Fruit fly (Drosophila melanogaster) whole organism, embryonic: Measurements from ENCODE around the gene CG6659.

ENCODE experiments used
- Antp ChIP-seq: fragments of 200-800 bp; sonication (Bioruptor generic); optimal IDR thresholded peaks from 3 replicates; lab custom pipeline; 2016; ENCODE audit warnings: missing biosample characterization, missing genetic modification characterization
- Atf-2 ChIP-seq: fragments of 200-800 bp; sonication (Bioruptor generic); optimal IDR thresholded peaks from 2 replicates; lab custom pipeline; 2016; ENCODE audit warnings: missing biosample characterization, missing genetic modification characterization
- B-H2 ChIP-seq: fragments of 200-800 bp; sonication (Bioruptor generic); optimal IDR thresholded peaks from 2 replicates; lab custom pipeline; 2018; ENCODE audit warnings: missing biosample characterization, mild to moderate bottlenecking, missing genetic modification characterization
- Blimp-1 ChIP-seq: fragments of 200-800 bp; sonication (Bioruptor generic); optimal IDR thresholded peaks from 3 replicates; lab custom pipeline; 2018; ENCODE audit warnings: missing biosample characterization, missing genetic modification characterization, mild to moderate bottlenecking, moderate library complexity, missing genetic modification reagents
- Bteb2 ChIP-seq: fragments of 200-800 bp; sonication (Bioruptor generic); optimal IDR thresholded peaks from 2 replicates; lab custom pipeline; 2016; ENCODE audit warnings: missing biosample characterization, missing genetic modification characterization
- CG10462 ChIP-seq: fragments of 200-800 bp; sonication (Bioruptor generic); optimal IDR thresholded peaks from 2 replicates; lab custom pipeline; 2016; ENCODE audit warnings: missing biosample characterization, missing genetic modification characterization
- CG11456 ChIP-seq: fragments of 200-800 bp; sonication (Bioruptor generic); IDR thresholded peaks from 3 replicates; pipeline ENCODE4 v1.3.6; 2022; ENCODE audit warnings: missing biosample characterization, missing genetic modification characterization
- CG13123 ChIP-seq: fragments of 200-800 bp; sonication (Bioruptor generic); optimal IDR thresholded peaks from 2 replicates; lab custom pipeline; 2016; ENCODE audit warnings: missing biosample characterization, missing genetic modification characterization
- CG14860 ChIP-seq: fragments of 200-800 bp; sonication (Bioruptor generic); IDR thresholded peaks from 3 replicates; pipeline ENCODE4 v1.3.6; 2022; ENCODE audit warnings: missing biosample characterization, missing genetic modification characterization; ENCODE audit not compliant: partially characterized antibody
- CG1529 ChIP-seq: fragments of 200-800 bp; sonication (Bioruptor generic); optimal IDR thresholded peaks from 3 replicates; lab custom pipeline; 2018; ENCODE audit warnings: missing biosample characterization, missing genetic modification characterization
- CG17612 ChIP-seq: fragments of 200-800 bp; sonication (Bioruptor generic); IDR thresholded peaks from 2 replicates; pipeline ENCODE4 v1.3.6; 2022; ENCODE audit warnings: missing biosample characterization, missing genetic modification characterization
- CG3065 ChIP-seq: fragments of 200-800 bp; sonication (Bioruptor generic); optimal IDR thresholded peaks from 2 replicates; lab custom pipeline; 2016; ENCODE audit warnings: missing biosample characterization, missing genetic modification characterization
- CG3407 ChIP-seq: fragments of 200-800 bp; sonication (Bioruptor generic); optimal IDR thresholded peaks from 2 replicates; lab custom pipeline; 2018; ENCODE audit warnings: missing biosample characterization, mild to moderate bottlenecking, missing genetic modification characterization
- CG6272 ChIP-seq: fragments of 200-800 bp; sonication (Bioruptor generic); IDR thresholded peaks from 2 replicates; pipeline ENCODE4 v1.3.6; 2022; ENCODE audit warnings: missing biosample characterization, missing genetic modification characterization
- CG7271 ChIP-seq: fragments of 200-800 bp; sonication (Bioruptor generic); optimal IDR thresholded peaks from 2 replicates; lab custom pipeline; 2018; ENCODE audit warnings: missing biosample characterization, mild to moderate bottlenecking, missing genetic modification characterization, moderate library complexity
- CHES-1-like ChIP-seq: fragments of 200-800 bp; sonication (Bioruptor generic); optimal IDR thresholded peaks from 2 replicates; lab custom pipeline; 2016; ENCODE audit warnings: missing biosample characterization, missing genetic modification characterization
- D19B ChIP-seq: fragments of 200-800 bp; sonication (Bioruptor generic); optimal IDR thresholded peaks from 2 replicates; lab custom pipeline; 2017; ENCODE audit warnings: missing biosample characterization, mild to moderate bottlenecking, missing genetic modification characterization
- Dad ChIP-seq: fragments of 200-800 bp; sonication (Bioruptor generic); optimal IDR thresholded peaks from 3 replicates; lab custom pipeline; 2016; ENCODE audit warnings: missing biosample characterization, missing genetic modification characterization
- Dbx ChIP-seq: fragments of 200-800 bp; sonication (Bioruptor generic); IDR thresholded peaks from 3 replicates; pipeline ENCODE4 v1.3.6; 2022; ENCODE audit warnings: missing biosample characterization, missing genetic modification characterization
- Drgx ChIP-seq: fragments of 200-800 bp; sonication (Bioruptor generic); IDR thresholded peaks from 2 replicates; pipeline ENCODE4 v1.3.6; 2022; ENCODE audit warnings: missing biosample characterization, missing genetic modification characterization
- Fer1 ChIP-seq: fragments of 200-800 bp; sonication (Bioruptor generic); optimal IDR thresholded peaks from 2 replicates; lab custom pipeline; 2017; ENCODE audit warnings: missing biosample characterization, mild to moderate bottlenecking, missing genetic modification characterization
- Fer3 ChIP-seq: fragments of 200-800 bp; sonication (Bioruptor generic); optimal IDR thresholded peaks from 2 replicates; lab custom pipeline; 2018; ENCODE audit warnings: missing biosample characterization, mild to moderate bottlenecking, missing genetic modification characterization, moderate library complexity
- Hey ChIP-seq: fragments of 200-800 bp; sonication (Bioruptor generic); optimal IDR thresholded peaks from 3 replicates; lab custom pipeline; 2018; ENCODE audit warnings: missing biosample characterization, mild to moderate bottlenecking, missing genetic modification characterization
- Hr39 ChIP-seq: fragments of >200 bp; optimal IDR thresholded peaks from 2 replicates; lab custom pipeline; 2017
- Hsf ChIP-seq: fragments of 200-800 bp; sonication (Bioruptor generic); optimal IDR thresholded peaks from 3 replicates; lab custom pipeline; 2016; ENCODE audit warnings: missing biosample characterization, missing genetic modification characterization
- MBD-R2 ChIP-seq: fragments of 200-800 bp; sonication (Bioruptor generic); IDR thresholded peaks from 2 replicates; pipeline ENCODE4 v1.3.6; 2022; ENCODE audit warnings: missing biosample characterization, missing genetic modification characterization
- Mad ChIP-seq: fragments of 200-800 bp; sonication (Bioruptor generic); optimal IDR thresholded peaks from 2 replicates; lab custom pipeline; 2016; ENCODE audit warnings: missing biosample characterization, missing genetic modification characterization
- NK7.1 ChIP-seq: fragments of 200-800 bp; sonication (Bioruptor generic); optimal IDR thresholded peaks from 3 replicates; lab custom pipeline; 2016; ENCODE audit warnings: missing biosample characterization, missing genetic modification characterization
- Opbp ChIP-seq: fragments of 200-800 bp; sonication (Bioruptor generic); IDR thresholded peaks from 3 replicates; pipeline ENCODE4 v1.3.6; 2022; ENCODE audit warnings: missing biosample characterization, missing genetic modification characterization; ENCODE audit not compliant: partially characterized antibody
- Six4 ChIP-seq: fragments of 200-800 bp; sonication (Bioruptor generic); optimal IDR thresholded peaks from 2 replicates; lab custom pipeline; 2016; ENCODE audit warnings: missing biosample characterization, missing genetic modification characterization
- Ssrp ChIP-seq: fragments of 200-800 bp; sonication (Bioruptor generic); optimal IDR thresholded peaks from 2 replicates; lab custom pipeline; 2018; ENCODE audit warnings: missing biosample characterization, mild to moderate bottlenecking, missing genetic modification characterization, moderate library complexity
- ac ChIP-seq: fragments of 200-800 bp; sonication (Bioruptor generic); optimal IDR thresholded peaks from 3 replicates; lab custom pipeline; 2017; ENCODE audit warnings: missing biosample characterization, mild to moderate bottlenecking, missing genetic modification characterization
- bowl ChIP-seq: fragments of 200-800 bp; sonication (Bioruptor generic); IDR thresholded peaks from 2 replicates; pipeline ENCODE4 v1.3.6; 2022; ENCODE audit warnings: missing biosample characterization, missing genetic modification characterization
- cas ChIP-seq: fragments of 200-800 bp; sonication (Bioruptor generic); IDR thresholded peaks from 2 replicates; pipeline ENCODE4 v1.3.6; 2022; ENCODE audit warnings: missing biosample characterization, missing genetic modification characterization
- chm ChIP-seq: fragments of 200-800 bp; sonication (Bioruptor generic); IDR thresholded peaks from 2 replicates; pipeline ENCODE4 v1.3.6; 2022; ENCODE audit warnings: missing biosample characterization, missing genetic modification characterization
- croc ChIP-seq: fragments of 200-800 bp; sonication (Bioruptor generic); conservative IDR thresholded peaks from 3 replicates; pipeline ENCODE4 v1.3.6; 2022; ENCODE audit warnings: missing biosample characterization, missing genetic modification characterization
- dan ChIP-seq: fragments of 200-800 bp; sonication (Bioruptor generic); IDR thresholded peaks from 2 replicates; pipeline ENCODE4 v1.3.6; 2022; ENCODE audit warnings: missing biosample characterization, missing genetic modification characterization
- dm ChIP-seq: fragments of 200-800 bp; sonication (Bioruptor generic); optimal IDR thresholded peaks from 3 replicates; lab custom pipeline; 2016; ENCODE audit warnings: missing biosample characterization, missing genetic modification characterization
- exex ChIP-seq: fragments of 200-800 bp; sonication (Bioruptor generic); optimal IDR thresholded peaks from 4 replicates; lab custom pipeline; 2018; ENCODE audit warnings: missing biosample characterization, mild to moderate bottlenecking, missing genetic modification characterization, moderate library complexity
- gce ChIP-seq: fragments of 200-800 bp; sonication (Bioruptor generic); IDR thresholded peaks from 3 replicates; pipeline ENCODE4 v1.3.6; 2022; ENCODE audit warnings: missing biosample characterization, missing genetic modification characterization
- gcm2 ChIP-seq: fragments of 200-800 bp; sonication (Bioruptor generic); optimal IDR thresholded peaks from 2 replicates; lab custom pipeline; 2016; ENCODE audit warnings: missing biosample characterization, missing genetic modification characterization
- kay ChIP-seq: fragments of 200-800 bp; sonication (Bioruptor generic); optimal IDR thresholded peaks from 2 replicates; lab custom pipeline; 2016; ENCODE audit warnings: missing biosample characterization, missing genetic modification characterization
- klu ChIP-seq: fragments of 200-800 bp; sonication (Bioruptor generic); IDR thresholded peaks from 2 replicates; pipeline ENCODE4 v1.3.6; 2022; ENCODE audit warnings: missing biosample characterization, missing genetic modification characterization
- lab ChIP-seq: fragments of 200-800 bp; sonication (Bioruptor generic); optimal IDR thresholded peaks from 3 replicates; lab custom pipeline; 2017; ENCODE audit warnings: missing biosample characterization, missing genetic modification characterization, mild to moderate bottlenecking, moderate library complexity, missing genetic modification reagents
- mirr ChIP-seq: fragments of 200-800 bp; sonication (Bioruptor generic); optimal IDR thresholded peaks from 3 replicates; lab custom pipeline; 2018; ENCODE audit warnings: missing biosample characterization, mild to moderate bottlenecking, missing genetic modification characterization
- prd ChIP-seq, 3 experiments: fragments of >200 bp in 2 of 3; fragments of 200-800 bp in 1 of 3; sonication (Bioruptor generic) in 1 of 3; optimal IDR thresholded peaks in 2 of 3; IDR thresholded peaks in 1 of 3; 2 replicates in 2 of 3; 3 replicates in 1 of 3; pipeline versions ENCODE4 v1.3.6 to Lab custom; 2017 to 2022; ENCODE audit warnings: missing biosample characterization in 1 of 3, missing genetic modification characterization in 1 of 3
- pum ChIP-seq: fragments of 200-800 bp; sonication (Bioruptor generic); optimal IDR thresholded peaks from 2 replicates; lab custom pipeline; 2016; ENCODE audit warnings: missing biosample characterization, missing genetic modification characterization
- ssp ChIP-seq: fragments of 200-800 bp; sonication (Bioruptor generic); IDR thresholded peaks from 2 replicates; pipeline ENCODE4 v1.3.6; 2022; ENCODE audit warnings: missing biosample characterization, missing genetic modification characterization
- tll ChIP-seq, 2 experiments: fragments of 200-800 bp in 1 of 2; fragments of >200 bp in 1 of 2; sonication (Bioruptor generic) in 1 of 2; optimal IDR thresholded peaks; 2 replicates each; lab custom pipeline; 2017 to 2019; ENCODE audit warnings: missing biosample characterization in 2 of 2, missing genetic modification characterization in 2 of 2, mild to moderate bottlenecking in 1 of 2, moderate library complexity in 1 of 2
- usp ChIP-seq: fragments of >200 bp; optimal IDR thresholded peaks from 2 replicates; lab custom pipeline; 2017; ENCODE audit warnings: missing biosample characterization, missing genetic modification characterization
- vvl ChIP-seq: fragments of 200-800 bp; sonication (Bioruptor generic); IDR thresholded peaks from 2 replicates; pipeline ENCODE4 v1.3.6; 2022; ENCODE audit warnings: missing biosample characterization, missing genetic modification characterization

The CG6659 gene

DNA sequence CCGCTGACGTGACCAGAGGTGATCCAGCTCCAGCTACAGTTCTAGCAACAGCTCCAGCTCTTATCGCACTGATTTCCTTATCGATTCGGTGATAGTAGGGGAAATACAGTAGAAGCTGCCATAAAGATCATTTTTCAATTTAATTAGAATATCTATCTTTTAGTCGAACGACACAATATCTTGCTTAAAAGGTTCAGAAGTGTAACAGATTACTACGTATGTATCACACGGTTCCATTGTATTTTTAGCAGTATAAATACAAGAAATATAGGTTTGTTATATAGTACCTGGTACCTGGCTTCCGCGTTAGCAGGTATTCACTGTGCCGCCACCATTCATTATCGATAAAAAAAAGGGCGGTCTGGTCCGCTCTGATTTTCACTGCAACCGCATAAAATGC lies 12.2 kb downstream of the CG6659 start (continued):
- TF ChIP-seq Antp (GFP tag; lab: Kevin White, UChicago) (peak; percentile 62), mirr (GFP tag; lab: Kevin White, UChicago) (peak; percentile 31), dan (GFP tag; lab: Robert Waterston, UW) (no peak), vvl (peak; percentile 84), Drgx (GFP tag; lab: Robert Waterston, UW) (peak; percentile 52; the same call in 1 of the 2 replicates), Six4 (GFP tag; lab: Kevin White, UChicago) (peak; percentile 76), prd (optimal IDR thresholded peaks at IDR 0.05; lab: Kevin White, UChicago) (no peak), prd (GFP tag; IDR thresholded peaks at IDR 0.05; lab: Robert Waterston, UW) (peak; percentile 85; the same call in 2 of the 3 replicates), CHES-1-like (GFP tag; lab: Kevin White, UChicago) (peak; percentile 67), Hey (tag; lab: Kevin White, UChicago) (peak; percentile 34), Opbp (GFP tag; lab: Robert Waterston, UW) (no peak), cas (GFP tag; lab: Robert Waterston, UW) (no peak), CG14860 (no peak), pum (GFP tag; lab: Kevin White, UChicago) (peak; percentile 70), CG1529 (GFP tag; lab: Kevin White, UChicago) (peak; percentile 67), Dad (GFP tag; lab: Kevin White, UChicago) (no peak), CG3065 (GFP tag; lab: Kevin White, UChicago) (no peak), ac (GFP tag; lab: Kevin White, UChicago) (peak; percentile 19), usp (no peak), CG3407 (GFP tag; lab: Kevin White, UChicago) (peak; percentile 68), Dbx (GFP tag; lab: Robert Waterston, UW) (peak; percentile 64; the same call in 2 of the 3 replicates), CG13123 (GFP tag; lab: Kevin White, UChicago) (peak; percentile 46), Fer1 (GFP tag; lab: Kevin White, UChicago) (peak; percentile 90), D19B (GFP tag; lab: Kevin White, UChicago) (peak; percentile 58), gcm2 (GFP tag; lab: Kevin White, UChicago) (no peak), tll (GFP tag; optimal IDR thresholded peaks at IDR 0.05; lab: Kevin White, UChicago) (no peak), NK7.1 (GFP tag; lab: Kevin White, UChicago) (no peak), chm (GFP tag; lab: Robert Waterston, UW) (peak; percentile 70; the same call in 1 of the 2 replicates), Fer3 (tag; lab: Kevin White, UChicago) (peak; percentile 88), Hsf (GFP tag; lab: Kevin White, UChicago) (peak; percentile 74), Ssrp (tag; lab: Kevin White, UChicago) (peak; percentile 81), exex (tag; lab: Kevin White, UChicago) (peak; percentile 67), bowl (peak; percentile 20; the same call in 1 of the 2 replicates), MBD-R2 (GFP tag; lab: Robert Waterston, UW) (peak; percentile 43; the same call in 1 of the 2 replicates), Hr39 (no peak), croc (GFP tag; lab: Robert Waterston, UW) (peak; percentile 63; the same call in 2 of the 3 replicates), Blimp-1 (peak; percentile 84), ssp (peak; percentile 65), Bteb2 (GFP tag; lab: Kevin White, UChicago) (peak; percentile 70), dm (peak; percentile 47), CG6272 (GFP tag; lab: Robert Waterston, UW) (peak; percentile 57), Atf-2 (peak; percentile 22), CG17612 (no peak), kay (GFP tag; lab: Kevin White, UChicago) (no peak), lab (GFP tag; lab: Kevin White, UChicago) (peak; percentile 93), B-H2 (GFP tag; lab: Kevin White, UChicago) (peak; percentile 43), klu (peak; percentile 20; the same call in 1 of the 2 replicates), Mad (GFP tag; lab: Kevin White, UChicago) (peak; percentile 51), CG7271 (tag; lab: Kevin White, UChicago) (peak; percentile 32), gce (GFP tag; lab: Robert Waterston, UW) (peak; percentile 79; the same call in 2 of the 3 replicates), CG11456 (GFP tag; lab: Robert Waterston, UW) (peak; percentile 72), CG10462 (GFP tag; lab: Kevin White, UChicago) (peak; percentile 58)
